Fruit fly (Drosophila melanogaster) whole organism, embryonic: ENCODE data around the gene eIF4G2.

Source experiments
- Awh ChIP-seq: fragments of 200-800 bp; sonication (Bioruptor generic); IDR thresholded peaks from 2 replicates; pipeline ENCODE4, ENCODE4 v1.3.6; 2022; ENCODE audit warnings: missing biosample characterization, missing genetic modification characterization
- CG1024 ChIP-seq: fragments of 200-800 bp; sonication (Bioruptor generic); IDR thresholded peaks from 2 replicates; pipeline ENCODE4 v1.3.6; 2022; ENCODE audit warnings: missing biosample characterization, missing genetic modification characterization
- CG10462 ChIP-seq: fragments of 200-800 bp; sonication (Bioruptor generic); optimal IDR thresholded peaks from 2 replicates; lab custom pipeline; 2016; ENCODE audit warnings: missing biosample characterization, missing genetic modification characterization
- CG15011 ChIP-seq: fragments of 200-800 bp; sonication (Bioruptor generic); optimal IDR thresholded peaks from 3 replicates; lab custom pipeline; 2018; ENCODE audit warnings: missing biosample characterization, mild to moderate bottlenecking, missing genetic modification characterization
- CG17568 ChIP-seq: fragments of 200-800 bp; sonication (Bioruptor generic); optimal IDR thresholded peaks from 2 replicates; lab custom pipeline; 2018; ENCODE audit warnings: missing biosample characterization, mild to moderate bottlenecking, missing genetic modification characterization, moderate library complexity
- CG18011 ChIP-seq: fragments of 200-800 bp; sonication (Bioruptor generic); optimal IDR thresholded peaks from 2 replicates; lab custom pipeline; 2017; ENCODE audit warnings: missing biosample characterization, missing genetic modification characterization, mild to moderate bottlenecking, moderate library complexity, missing genotype
- CG18619 ChIP-seq: fragments of 200-800 bp; sonication (Bioruptor generic); optimal IDR thresholded peaks from 3 replicates; lab custom pipeline; 2017; ENCODE audit warnings: missing biosample characterization, mild to moderate bottlenecking, missing genetic modification characterization
- CG34422 ChIP-seq: fragments of 200-800 bp; sonication (Bioruptor generic); IDR thresholded peaks from 3 replicates; pipeline ENCODE4 v1.3.6; 2022; ENCODE audit warnings: missing biosample characterization, missing genetic modification characterization
- CG4360 ChIP-seq: fragments of 200-800 bp; sonication (Bioruptor generic); IDR thresholded peaks from 2 replicates; pipeline ENCODE4 v1.3.6; 2022; ENCODE audit warnings: missing biosample characterization, missing genetic modification characterization
- CG4404 ChIP-seq: fragments of 200-800 bp; sonication (Bioruptor generic); IDR thresholded peaks from 2 replicates; pipeline ENCODE4 v1.3.6; 2022; ENCODE audit warnings: missing biosample characterization, missing genetic modification characterization
- CG6791 ChIP-seq: fragments of 200-800 bp; sonication (Bioruptor generic); IDR thresholded peaks from 3 replicates; pipeline ENCODE4 v1.3.6; 2022; ENCODE audit warnings: missing biosample characterization, missing genetic modification characterization; ENCODE audit not compliant: partially characterized antibody
- CG8089 ChIP-seq: fragments of 200-800 bp; sonication (Bioruptor generic); optimal IDR thresholded peaks from 3 replicates; lab custom pipeline; 2016; ENCODE audit warnings: missing biosample characterization, missing genetic modification characterization
- CG9817 ChIP-seq: fragments of 200-800 bp; sonication (Bioruptor generic); optimal IDR thresholded peaks from 2 replicates; lab custom pipeline; 2018; ENCODE audit warnings: missing biosample characterization, mild to moderate bottlenecking, missing genetic modification characterization, moderate library complexity
- CG9932 ChIP-seq: fragments of 200-800 bp; sonication (Bioruptor generic); IDR thresholded peaks from 2 replicates; pipeline ENCODE4 v1.3.6; 2022; ENCODE audit warnings: missing biosample characterization, missing genetic modification characterization
- CoRest ChIP-seq: fragments of 200-800 bp; sonication (Bioruptor generic); optimal IDR thresholded peaks from 3 replicates; lab custom pipeline; 2018; ENCODE audit warnings: missing biosample characterization, mild to moderate bottlenecking, missing genetic modification characterization, moderate library complexity
- Dek ChIP-seq: fragments of 200-800 bp; sonication (Bioruptor generic); optimal IDR thresholded peaks from 3 replicates; lab custom pipeline; 2019; ENCODE audit warnings: missing biosample characterization, mild to moderate bottlenecking, missing genetic modification characterization, moderate library complexity
- Dp ChIP-seq: fragments of 200-800 bp; sonication (Bioruptor generic); optimal IDR thresholded peaks from 2 replicates; lab custom pipeline; 2018; ENCODE audit warnings: missing biosample characterization, mild to moderate bottlenecking, missing genetic modification characterization, moderate library complexity
- HmgD ChIP-seq: fragments of 200-800 bp; sonication (Bioruptor generic); optimal IDR thresholded peaks from 3 replicates; lab custom pipeline; 2016; ENCODE audit warnings: missing biosample characterization, missing genetic modification characterization
- Lhr ChIP-seq: fragments of 200-800 bp; sonication (Bioruptor generic); optimal IDR thresholded peaks from 3 replicates; lab custom pipeline; 2017; ENCODE audit warnings: mild to moderate bottlenecking, missing biosample characterization, missing genetic modification reagents, missing genetic modification characterization
- Mad ChIP-seq: fragments of 200-800 bp; sonication (Bioruptor generic); optimal IDR thresholded peaks from 2 replicates; lab custom pipeline; 2016; ENCODE audit warnings: missing biosample characterization, missing genetic modification characterization
- Med ChIP-seq: fragments of 200-800 bp; sonication (Bioruptor generic); peaks from one replicate; lab custom pipeline; 2016; ENCODE audit warnings: missing biosample characterization, missing genetic modification characterization, mild to moderate bottlenecking, inconsistent platforms, moderate library complexity
- Nf-YC ChIP-seq: fragments of 200-800 bp; optimal IDR thresholded peaks from 3 replicates; lab custom pipeline; 2019; ENCODE audit warnings: missing biosample characterization, mild to moderate bottlenecking, missing genetic modification characterization, moderate library complexity
- Ssrp ChIP-seq: fragments of 200-800 bp; sonication (Bioruptor generic); optimal IDR thresholded peaks from 2 replicates; lab custom pipeline; 2018; ENCODE audit warnings: missing biosample characterization, mild to moderate bottlenecking, missing genetic modification characterization, moderate library complexity
- TFAM ChIP-seq: fragments of 200-800 bp; sonication (Bioruptor generic); optimal IDR thresholded peaks from 2 replicates; lab custom pipeline; 2017; ENCODE audit warnings: missing biosample characterization, missing genetic modification characterization, inconsistent platforms
- Taf1 ChIP-seq: fragments of 200-800 bp; sonication (Bioruptor generic); IDR thresholded peaks from 2 replicates; pipeline ENCODE4 v1.3.6; 2022; ENCODE audit warnings: missing biosample characterization, missing genetic modification characterization
- Xrp1 ChIP-seq: fragments of 200-800 bp; sonication (Bioruptor generic); IDR thresholded peaks from 2 replicates; pipeline ENCODE4 v1.3.6; 2022; ENCODE audit warnings: missing biosample characterization, missing genetic modification characterization
- ab ChIP-seq: fragments of 200-800 bp; sonication (Bioruptor generic); optimal IDR thresholded peaks from 2 replicates; lab custom pipeline; 2016; ENCODE audit warnings: missing biosample characterization, missing genetic modification characterization
- ara ChIP-seq: fragments of 200-800 bp; sonication (Bioruptor generic); IDR thresholded peaks from 2 replicates; pipeline ENCODE4 v1.3.6; 2022; ENCODE audit warnings: missing biosample characterization, missing genetic modification characterization
- ash1 ChIP-seq: fragments of 200-800 bp; sonication (Bioruptor generic); optimal IDR thresholded peaks from 2 replicates; lab custom pipeline; 2018; ENCODE audit warnings: missing biosample characterization, mild to moderate bottlenecking, missing genetic modification characterization
- ci ChIP-seq: fragments of 200-800 bp; sonication (Bioruptor generic); IDR thresholded peaks from 3 replicates; pipeline ENCODE4 v1.3.6; 2022; ENCODE audit warnings: missing biosample characterization, missing genetic modification characterization
- da ChIP-seq: fragments of 200-800 bp; sonication (Bioruptor generic); optimal IDR thresholded peaks from 2 replicates; lab custom pipeline; 2016; ENCODE audit warnings: missing biosample characterization, missing genetic modification characterization
- dati ChIP-seq: fragments of 200-800 bp; sonication (Bioruptor generic); IDR thresholded peaks from 2 replicates; pipeline ENCODE4 v1.3.6; 2022; ENCODE audit warnings: missing biosample characterization, missing genetic modification characterization
- gfzf ChIP-seq: fragments of 200-800 bp; sonication (Bioruptor generic); optimal IDR thresholded peaks from 2 replicates; lab custom pipeline; 2016; ENCODE audit warnings: missing biosample characterization, mild to moderate bottlenecking, missing genetic modification characterization, moderate library complexity
- hbn ChIP-seq: fragments of 200-800 bp; sonication (Bioruptor generic); IDR thresholded peaks from 2 replicates; pipeline ENCODE4 v1.3.6; 2022; ENCODE audit warnings: missing biosample characterization, missing genetic modification characterization; ENCODE audit not compliant: partially characterized antibody
- inv ChIP-seq: fragments of 200-800 bp; sonication (Bioruptor generic); IDR thresholded peaks from 2 replicates; pipeline ENCODE4 v1.3.6; 2022; ENCODE audit warnings: missing biosample characterization, missing genetic modification characterization; ENCODE audit not compliant: partially characterized antibody
- jing ChIP-seq: fragments of 200-800 bp; sonication (Bioruptor generic); optimal IDR thresholded peaks from 2 replicates; lab custom pipeline; 2018; ENCODE audit warnings: missing biosample characterization, mild to moderate bottlenecking, missing genetic modification characterization
- luna ChIP-seq: fragments of 200-800 bp; sonication (Bioruptor generic); optimal IDR thresholded peaks from 2 replicates; lab custom pipeline; 2016; ENCODE audit warnings: missing biosample characterization, missing genetic modification characterization
- nau ChIP-seq: fragments of 200-800 bp; sonication (Bioruptor generic); optimal IDR thresholded peaks from 3 replicates; lab custom pipeline; 2017; ENCODE audit warnings: missing biosample characterization, mild to moderate bottlenecking, missing genetic modification characterization, missing genetic modification reagents
- pum ChIP-seq: fragments of 200-800 bp; sonication (Bioruptor generic); optimal IDR thresholded peaks from 2 replicates; lab custom pipeline; 2016; ENCODE audit warnings: missing biosample characterization, missing genetic modification characterization
- run ChIP-seq: fragments of 200-800 bp; sonication (Bioruptor generic); optimal IDR thresholded peaks from 3 replicates; lab custom pipeline; 2018; ENCODE audit warnings: missing biosample characterization, mild to moderate bottlenecking, missing genetic modification characterization
- schlank ChIP-seq: fragments of 200-800 bp; sonication (Bioruptor generic); optimal IDR thresholded peaks from 2 replicates; lab custom pipeline; 2018; ENCODE audit warnings: missing biosample characterization, mild to moderate bottlenecking, missing genetic modification characterization
- sd ChIP-seq: fragments of 200-800 bp; sonication (Bioruptor generic); optimal IDR thresholded peaks from 3 replicates; lab custom pipeline; 2018; ENCODE audit warnings: missing biosample characterization, mild to moderate bottlenecking, missing genetic modification characterization, moderate library complexity
- slou ChIP-seq: fragments of 200-800 bp; sonication (Bioruptor generic); optimal IDR thresholded peaks from 3 replicates; lab custom pipeline; 2016; ENCODE audit warnings: missing biosample characterization, missing genetic modification characterization
- sqz ChIP-seq: fragments of 200-800 bp; sonication (Bioruptor generic); optimal IDR thresholded peaks from 3 replicates; lab custom pipeline; 2018; ENCODE audit warnings: missing biosample characterization, mild to moderate bottlenecking, missing genetic modification characterization
- tgo ChIP-seq: fragments of 200-800 bp; sonication (Bioruptor generic); IDR thresholded peaks from 3 replicates; pipeline ENCODE4 v1.3.6; 2022; ENCODE audit warnings: missing biosample characterization, missing genetic modification characterization
- tll ChIP-seq, 2 experiments: fragments of 200-800 bp in 1 of 2; fragments of >200 bp in 1 of 2; sonication (Bioruptor generic) in 1 of 2; optimal IDR thresholded peaks; 2 replicates each; lab custom pipeline; 2017 to 2019; ENCODE audit warnings: missing biosample characterization in 2 of 2, missing genetic modification characterization in 2 of 2, mild to moderate bottlenecking in 1 of 2, moderate library complexity in 1 of 2
- trem ChIP-seq: fragments of 200-800 bp; optimal IDR thresholded peaks from 3 replicates; lab custom pipeline; 2019; ENCODE audit warnings: missing biosample characterization, mild to moderate bottlenecking, missing genetic modification characterization, moderate library complexity
- ttk ChIP-seq: fragments of 200-800 bp; sonication (Bioruptor generic); IDR thresholded peaks from 2 replicates; pipeline ENCODE4 v2.1.2; 2022; ENCODE audit warnings: missing biosample characterization, missing genetic modification characterization
- twi ChIP-seq: fragments of 200-800 bp; optimal IDR thresholded peaks from 2 replicates; lab custom pipeline; 2019; ENCODE audit warnings: missing biosample characterization, mild to moderate bottlenecking, missing genetic modification characterization, moderate library complexity
- zfh1 ChIP-seq: fragments of 200-800 bp; sonication (Bioruptor generic); IDR thresholded peaks from 3 replicates; pipeline ENCODE4 v1.3.6; 2022; ENCODE audit warnings: missing biosample characterization, missing genetic modification characterization
- zfh2 ChIP-seq: fragments of 200-800 bp; sonication (Bioruptor generic); optimal IDR thresholded peaks from 2 replicates; lab custom pipeline; 2016; ENCODE audit warnings: missing biosample characterization, missing genetic modification characterization

eIF4G2 gene

dm6 chr3R:23817566-23818202, 1.4 kb downstream of the eIF4G2 start (continued):
- TF ChIP-seq hbn (GFP tag; lab: Robert Waterston, UW) (no peak), ttk (no peak), Ssrp (peak; percentile 26), CG17568 (GFP tag; lab: Kevin White, UChicago) (no peak), tll (GFP tag; optimal IDR thresholded peaks at IDR 0.05; lab: Kevin White, UChicago) (no peak), tgo (GFP tag; lab: Robert Waterston, UW) (no peak), HmgD (no peak), CG1024 (GFP tag; lab: Robert Waterston, UW) (no peak), CG34422 (GFP tag; lab: Robert Waterston, UW) (no peak), CG8089 (GFP tag; lab: Kevin White, UChicago) (no peak), nau (GFP tag; lab: Kevin White, UChicago) (no peak), sd (tag; lab: Kevin White, UChicago) (peak; percentile 86), Dp (GFP tag; lab: Kevin White, UChicago) (no peak), zfh2 (GFP tag; lab: Kevin White, UChicago) (no peak), CG4360 (GFP tag; lab: Robert Waterston, UW) (no peak), CG9817 (tag; lab: Kevin White, UChicago) (no peak), Taf1 (GFP tag; lab: Robert Waterston, UW) (no peak), gfzf (GFP tag; lab: Kevin White, UChicago) (no peak), CG4404 (GFP tag; lab: Robert Waterston, UW) (no peak), luna (GFP tag; lab: Kevin White, UChicago) (no peak), Xrp1 (GFP tag; lab: Robert Waterston, UW) (peak; percentile 23; the same call in 1 of the 2 replicates), ara (GFP tag; lab: Robert Waterston, UW) (no peak), pum (no peak), dati (GFP tag; lab: Robert Waterston, UW) (no peak), trem (tag; lab: Kevin White, UChicago) (no peak), ash1 (no peak), Mad (GFP tag; lab: Kevin White, UChicago) (no peak), zfh1 (GFP tag; lab: Robert Waterston, UW) (no peak), CG15011 (no peak), Dek (tag; lab: Kevin White, UChicago) (no peak), ci (peak; percentile 38; the same call in 1 of the 3 replicates), inv (GFP tag; lab: Robert Waterston, UW) (no peak), CG18619 (GFP tag; lab: Kevin White, UChicago) (no peak), ab (GFP tag; lab: Kevin White, UChicago) (no peak), slou (GFP tag; lab: Kevin White, UChicago) (no peak), schlank (tag; lab: Kevin White, UChicago) (no peak), CoRest (no peak), Lhr (GFP tag; lab: Kevin White, UChicago) (no peak), da (GFP tag; lab: Kevin White, UChicago) (no peak), CG18011 (GFP tag; lab: Kevin White, UChicago) (no peak), CG10462 (GFP tag; lab: Kevin White, UChicago) (no peak), run (tag; lab: Kevin White, UChicago) (peak; percentile 4), twi (tag; lab: Kevin White, UChicago) (no peak), jing (GFP tag; lab: Kevin White, UChicago) (no peak), CG9932 (GFP tag; lab: Robert Waterston, UW) (0 out of 2 replicates have a peak, but pooled peaks have one; percentile 37), sqz (GFP tag; lab: Kevin White, UChicago) (no peak), Nf-YC (tag; lab: Kevin White, UChicago) (no peak), Awh (GFP tag; lab: Robert Waterston, UW) (0 out of 2 replicates have a peak, but pooled peaks have one; percentile 15), Med (GFP tag; lab: Kevin White, UChicago) (peak; percentile 77), TFAM (no peak), CG6791 (GFP tag; lab: Robert Waterston, UW) (no peak)
